Fruit fly (Drosophila melanogaster) whole organism, embryonic: ENCODE data around the gene Vm26Ab.

Source experiments
- CG1024 ChIP-seq: fragments of 200-800 bp; sonication (Bioruptor generic); IDR thresholded peaks from 2 replicates; pipeline ENCODE4 v1.3.6; 2022; ENCODE audit warnings: missing biosample characterization, missing genetic modification characterization
- CG10274 ChIP-seq: fragments of 200-800 bp; sonication (Bioruptor generic); optimal IDR thresholded peaks from 3 replicates; lab custom pipeline; 2017; ENCODE audit warnings: missing biosample characterization, mild to moderate bottlenecking, missing genetic modification characterization
- CG10654 ChIP-seq: fragments of 200-800 bp; sonication (Bioruptor generic); optimal IDR thresholded peaks from 2 replicates; lab custom pipeline; 2016; ENCODE audit warnings: missing biosample characterization, missing genetic modification characterization
- CG12391 ChIP-seq: fragments of 200-800 bp; sonication (Bioruptor generic); optimal IDR thresholded peaks from 3 replicates; lab custom pipeline; 2018; ENCODE audit warnings: missing biosample characterization, mild to moderate bottlenecking, missing genetic modification characterization, moderate library complexity
- CG14441 ChIP-seq: fragments of 200-800 bp; sonication (Bioruptor generic); IDR thresholded peaks from 2 replicates; pipeline ENCODE4 v1.3.6; 2022; ENCODE audit warnings: missing biosample characterization, missing genetic modification characterization
- CG15601 ChIP-seq: fragments of 200-800 bp; sonication (Bioruptor generic); optimal IDR thresholded peaks from 3 replicates; lab custom pipeline; 2019; ENCODE audit warnings: missing biosample characterization, mild to moderate bottlenecking, missing genetic modification characterization, moderate library complexity
- CG15696 ChIP-seq: fragments of 200-800 bp; sonication (Bioruptor generic); optimal IDR thresholded peaks from 2 replicates; lab custom pipeline; 2019; ENCODE audit warnings: missing biosample characterization, mild to moderate bottlenecking, missing genetic modification characterization, moderate library complexity
- CG1602 ChIP-seq: fragments of 200-800 bp; sonication (Bioruptor generic); optimal IDR thresholded peaks from 3 replicates; lab custom pipeline; 2016; ENCODE audit warnings: missing biosample characterization, missing genetic modification characterization
- CG17359 ChIP-seq: fragments of 200-800 bp; sonication (Bioruptor generic); optimal IDR thresholded peaks from 3 replicates; lab custom pipeline; 2018; ENCODE audit warnings: missing biosample characterization, mild to moderate bottlenecking, missing genetic modification characterization, moderate library complexity
- CG17385 ChIP-seq: fragments of 200-800 bp; sonication (Bioruptor generic); optimal IDR thresholded peaks from 3 replicates; lab custom pipeline; 2018; ENCODE audit warnings: missing biosample characterization, mild to moderate bottlenecking, missing genetic modification characterization
- CG17568 ChIP-seq: fragments of 200-800 bp; sonication (Bioruptor generic); optimal IDR thresholded peaks from 2 replicates; lab custom pipeline; 2018; ENCODE audit warnings: missing biosample characterization, mild to moderate bottlenecking, missing genetic modification characterization, moderate library complexity
- CG1792 ChIP-seq: fragments of 200-800 bp; sonication (Bioruptor generic); optimal IDR thresholded peaks from 2 replicates; lab custom pipeline; 2016; ENCODE audit warnings: missing biosample characterization, missing genetic modification characterization
- CG18599 ChIP-seq: fragments of 200-800 bp; sonication (Bioruptor generic); optimal IDR thresholded peaks from 3 replicates; lab custom pipeline; 2017; ENCODE audit warnings: missing biosample characterization, missing genetic modification characterization, mild to moderate bottlenecking, moderate library complexity, missing genetic modification reagents
- CG33213 ChIP-seq: fragments of 200-800 bp; sonication (Bioruptor generic); optimal IDR thresholded peaks from 3 replicates; lab custom pipeline; 2016; ENCODE audit warnings: missing biosample characterization, missing genetic modification characterization
- CG4854 ChIP-seq: fragments of 200-800 bp; sonication (Bioruptor generic); optimal IDR thresholded peaks from 2 replicates; lab custom pipeline; 2016; ENCODE audit warnings: missing biosample characterization, missing genetic modification characterization, inconsistent platforms
- CG5953 ChIP-seq: fragments of 200-800 bp; sonication (Bioruptor generic); IDR thresholded peaks from 2 replicates; pipeline ENCODE4 v1.3.6; 2022; ENCODE audit warnings: missing biosample characterization, missing genetic modification characterization
- CG6689 ChIP-seq: fragments of 200-800 bp; sonication (Bioruptor generic); IDR thresholded peaks from 2 replicates; pipeline ENCODE4 v1.3.6; 2022; ENCODE audit warnings: missing biosample characterization, missing genetic modification characterization
- CG9932 ChIP-seq: fragments of 200-800 bp; sonication (Bioruptor generic); IDR thresholded peaks from 2 replicates; pipeline ENCODE4 v1.3.6; 2022; ENCODE audit warnings: missing biosample characterization, missing genetic modification characterization
- Dbx ChIP-seq: fragments of 200-800 bp; sonication (Bioruptor generic); IDR thresholded peaks from 3 replicates; pipeline ENCODE4 v1.3.6; 2022; ENCODE audit warnings: missing biosample characterization, missing genetic modification characterization
- Dek ChIP-seq: fragments of 200-800 bp; sonication (Bioruptor generic); optimal IDR thresholded peaks from 3 replicates; lab custom pipeline; 2019; ENCODE audit warnings: missing biosample characterization, mild to moderate bottlenecking, missing genetic modification characterization, moderate library complexity
- Hr3 ChIP-seq: fragments of 200-800 bp; sonication (Bioruptor generic); optimal IDR thresholded peaks from 3 replicates; lab custom pipeline; 2016; ENCODE audit warnings: missing biosample characterization, missing genetic modification characterization
- Hr51 ChIP-seq, 2 experiments: fragments of 200-800 bp; sonication (Bioruptor generic); optimal IDR thresholded peaks; 2 replicates in 1 of 2; 3 replicates in 1 of 2; lab custom pipeline; 2016 to 2018; ENCODE audit warnings: missing biosample characterization in 2 of 2, missing genetic modification characterization in 2 of 2, mild to moderate bottlenecking in 1 of 2, moderate library complexity in 1 of 2
- Lhr ChIP-seq: fragments of 200-800 bp; sonication (Bioruptor generic); optimal IDR thresholded peaks from 3 replicates; lab custom pipeline; 2017; ENCODE audit warnings: mild to moderate bottlenecking, missing biosample characterization, missing genetic modification reagents, missing genetic modification characterization
- MBD-R2 ChIP-seq: fragments of 200-800 bp; sonication (Bioruptor generic); IDR thresholded peaks from 2 replicates; pipeline ENCODE4 v1.3.6; 2022; ENCODE audit warnings: missing biosample characterization, missing genetic modification characterization
- Myb ChIP-seq: fragments of 200-800 bp; sonication (Bioruptor generic); optimal IDR thresholded peaks from 2 replicates; lab custom pipeline; 2016; ENCODE audit warnings: missing biosample characterization, missing genetic modification characterization
- Nf-YC ChIP-seq: fragments of 200-800 bp; optimal IDR thresholded peaks from 3 replicates; lab custom pipeline; 2019; ENCODE audit warnings: missing biosample characterization, mild to moderate bottlenecking, missing genetic modification characterization, moderate library complexity
- Opbp ChIP-seq: fragments of 200-800 bp; sonication (Bioruptor generic); IDR thresholded peaks from 3 replicates; pipeline ENCODE4 v1.3.6; 2022; ENCODE audit warnings: missing biosample characterization, missing genetic modification characterization; ENCODE audit not compliant: partially characterized antibody
- Optix ChIP-seq: fragments of 200-800 bp; sonication (Bioruptor generic); IDR thresholded peaks from 3 replicates; pipeline ENCODE4 v1.3.6; 2022; ENCODE audit warnings: missing biosample characterization, missing genetic modification characterization
- Pdp1 ChIP-seq, 2 experiments: fragments of 200-800 bp; sonication (Bioruptor generic); optimal IDR thresholded peaks; 3 replicates each; lab custom pipeline; 2016; ENCODE audit warnings: missing biosample characterization in 2 of 2, missing genetic modification characterization in 2 of 2, mild to moderate bottlenecking in 1 of 2, moderate library complexity in 1 of 2
- Rfx ChIP-seq: fragments of 200-800 bp; sonication (Bioruptor generic); IDR thresholded peaks from 2 replicates; pipeline ENCODE4 v1.3.6; 2022; ENCODE audit warnings: missing biosample characterization, missing genetic modification characterization
- Sin3A ChIP-seq: fragments of >200 bp; optimal IDR thresholded peaks from 2 replicates; lab custom pipeline; 2018
- Sry-δ ChIP-seq: fragments of 200-800 bp; sonication (Bioruptor generic); optimal IDR thresholded peaks from 2 replicates; lab custom pipeline; 2016; ENCODE audit warnings: missing biosample characterization, missing genetic modification characterization
- Tbp ChIP-seq: fragments of >200 bp; optimal IDR thresholded peaks from 2 replicates; lab custom pipeline; 2018; ENCODE audit warnings: missing biosample characterization, missing genetic modification characterization
- ap ChIP-seq: fragments of 200-800 bp; sonication (Bioruptor generic); IDR thresholded peaks from 2 replicates; pipeline ENCODE4 v1.3.6; 2022; ENCODE audit warnings: missing biosample characterization, missing genetic modification characterization
- bcd ChIP-seq: fragments of 200-800 bp; sonication (Bioruptor generic); optimal IDR thresholded peaks from 2 replicates; lab custom pipeline; 2017; ENCODE audit warnings: missing biosample characterization, mild to moderate bottlenecking, missing genetic modification characterization
- cg ChIP-seq: fragments of 200-800 bp; sonication (Bioruptor generic); optimal IDR thresholded peaks from 3 replicates; lab custom pipeline; 2019; ENCODE audit warnings: missing biosample characterization, mild to moderate bottlenecking, missing genetic modification characterization, moderate library complexity
- chn ChIP-seq: fragments of 200-800 bp; sonication (Bioruptor generic); optimal IDR thresholded peaks from 2 replicates; lab custom pipeline; 2016; ENCODE audit warnings: missing biosample characterization, missing genetic modification characterization
- dpn ChIP-seq, 2 experiments: fragments of 200-800 bp; sonication (Bioruptor generic); optimal IDR thresholded peaks; 3 replicates each; lab custom pipeline; 2016; ENCODE audit warnings: missing biosample characterization in 2 of 2, missing genetic modification characterization in 2 of 2
- fd64A ChIP-seq: fragments of 200-800 bp; sonication (Bioruptor generic); optimal IDR thresholded peaks from 3 replicates; lab custom pipeline; 2018; ENCODE audit warnings: missing biosample characterization, mild to moderate bottlenecking, missing genetic modification characterization
- fu2 ChIP-seq: fragments of 200-800 bp; sonication (Bioruptor generic); optimal IDR thresholded peaks from 2 replicates; lab custom pipeline; 2016; ENCODE audit warnings: missing biosample characterization, missing genetic modification characterization
- gcm ChIP-seq: fragments of 200-800 bp; sonication (Bioruptor generic); optimal IDR thresholded peaks from 2 replicates; lab custom pipeline; 2019; ENCODE audit warnings: missing biosample characterization, mild to moderate bottlenecking, missing genetic modification characterization, moderate library complexity
- grau ChIP-seq: fragments of 200-800 bp; optimal IDR thresholded peaks from 3 replicates; lab custom pipeline; 2019; ENCODE audit warnings: missing biosample characterization, mild to moderate bottlenecking, missing genetic modification characterization, moderate library complexity
- lola ChIP-seq, 3 experiments: fragments of >200 bp in 2 of 3; fragments of 200-800 bp in 1 of 3; sonication (Bioruptor generic) in 1 of 3; optimal IDR thresholded peaks; 2 replicates each; lab custom pipeline; 2017 to 2019; ENCODE audit warnings: missing biosample characterization in 3 of 3, missing genetic modification characterization in 3 of 3, mild to moderate bottlenecking in 1 of 3, moderate library complexity in 1 of 3
- pho ChIP-seq: fragments of 200-800 bp; sonication (Bioruptor generic); optimal IDR thresholded peaks from 2 replicates; lab custom pipeline; 2016; ENCODE audit warnings: missing biosample characterization, missing genetic modification characterization
- pzg ChIP-seq: fragments of 200-800 bp; sonication (Bioruptor generic); optimal IDR thresholded peaks from 3 replicates; lab custom pipeline; 2018; ENCODE audit warnings: missing biosample characterization, mild to moderate bottlenecking, missing genetic modification characterization, moderate library complexity
- row ChIP-seq: fragments of 200-800 bp; sonication (Bioruptor generic); IDR thresholded peaks from 3 replicates; pipeline ENCODE4 v1.3.6; 2022; ENCODE audit warnings: missing biosample characterization, missing genetic modification characterization
- sug ChIP-seq: fragments of 200-800 bp; optimal IDR thresholded peaks from 2 replicates; lab custom pipeline; 2019; ENCODE audit warnings: missing biosample characterization, mild to moderate bottlenecking, missing genetic modification characterization, moderate library complexity
- ttk ChIP-seq: fragments of 200-800 bp; sonication (Bioruptor generic); IDR thresholded peaks from 2 replicates; pipeline ENCODE4 v2.1.2; 2022; ENCODE audit warnings: missing biosample characterization, missing genetic modification characterization
- tup ChIP-seq: fragments of 200-800 bp; sonication (Bioruptor generic); optimal IDR thresholded peaks from 2 replicates; lab custom pipeline; 2016; ENCODE audit warnings: missing biosample characterization, mild to moderate bottlenecking, missing genetic modification characterization, moderate library complexity
- unpg ChIP-seq: fragments of 200-800 bp; sonication (Bioruptor generic); optimal IDR thresholded peaks from 3 replicates; lab custom pipeline; 2018; ENCODE audit warnings: missing biosample characterization, mild to moderate bottlenecking, missing genetic modification characterization, moderate library complexity
- vvl ChIP-seq: fragments of 200-800 bp; sonication (Bioruptor generic); IDR thresholded peaks from 2 replicates; pipeline ENCODE4 v1.3.6; 2022; ENCODE audit warnings: missing biosample characterization, missing genetic modification characterization

Gene Vm26Ab

dm6 chr2L:5986094-5986493 is 29.3 kb downstream of the Vm26Ab start, which contains the start of gene ifc (continued):
- TF ChIP-seq pzg (GFP tag; lab: Kevin White, UChicago), result peak; percentile 96
- no peak for TF ChIP-seq CG14441 (GFP tag; lab: Robert Waterston, UW)
- peak in 1 of 2 experiments; percentile 21 for TF ChIP-seq Hr51 (GFP tag; optimal IDR thresholded peaks at IDR 0.05; lab: Kevin White, UChicago)
- no peak for TF ChIP-seq vvl (GFP tag; lab: Robert Waterston, UW)
- TF ChIP-seq CG18599 (GFP tag; lab: Kevin White, UChicago), result peak; percentile 52
- TF ChIP-seq CG17568 (GFP tag; lab: Kevin White, UChicago), result no peak
- TF ChIP-seq CG1024 (GFP tag; lab: Robert Waterston, UW), result no peak
- peak; percentile 68 to 72 for TF ChIP-seq Pdp1 (GFP tag; optimal IDR thresholded peaks at IDR 0.05; lab: Kevin White, UChicago)
- TF ChIP-seq CG10654 (GFP tag; lab: Kevin White, UChicago), result peak; percentile 42
- peak; percentile 70 for TF ChIP-seq Myb
- TF ChIP-seq CG10274 (GFP tag; lab: Kevin White, UChicago), result no peak
- TF ChIP-seq CG9932 (GFP tag; lab: Robert Waterston, UW), result no peak
- TF ChIP-seq fd64A (GFP tag; lab: Kevin White, UChicago), result no peak
- TF ChIP-seq ttk (GFP tag; lab: Robert Waterston, UW), result no peak
- TF ChIP-seq CG15601 (tag; lab: Kevin White, UChicago), result peak; percentile 72
- peak; percentile 69 for TF ChIP-seq grau (tag; lab: Kevin White, UChicago)
- no peak for TF ChIP-seq Rfx (GFP tag; lab: Robert Waterston, UW)
- TF ChIP-seq row (GFP tag; lab: Robert Waterston, UW), result no peak
- no peak for TF ChIP-seq CG5953
- peak; percentile 35 for TF ChIP-seq pho
- peak; percentile 93 for TF ChIP-seq Lhr (GFP tag; lab: Kevin White, UChicago)
- TF ChIP-seq tup (GFP tag; lab: Kevin White, UChicago), result no peak
- peak in 2 of 3 experiments; percentile 29 to 99 for TF ChIP-seq lola (GFP tag; optimal IDR thresholded peaks at IDR 0.05; lab: Kevin White, UChicago)
- TF ChIP-seq Hr3 (GFP tag; lab: Kevin White, UChicago), result peak; percentile 30
- TF ChIP-seq CG15696 (tag; lab: Kevin White, UChicago), result peak; percentile 40
- TF ChIP-seq CG4854 (GFP tag; lab: Kevin White, UChicago), result peak; percentile 31
- no peak for TF ChIP-seq CG6689
- TF ChIP-seq CG17385 (GFP tag; lab: Kevin White, UChicago), result peak; percentile 35
- TF ChIP-seq dpn (GFP tag; optimal IDR thresholded peaks at IDR 0.05; lab: Kevin White, UChicago), result peak; percentile 67 to 75
- TF ChIP-seq unpg, result peak; percentile 42
- no peak for TF ChIP-seq Opbp
- peak; percentile 51 for TF ChIP-seq CG1792 (GFP tag; lab: Kevin White, UChicago)
- TF ChIP-seq Dek (tag; lab: Kevin White, UChicago), result peak; percentile 63
- TF ChIP-seq gcm, result no peak
- no peak for TF ChIP-seq Tbp (GFP tag; lab: Kevin White, UChicago)
- TF ChIP-seq CG12391 (tag; lab: Kevin White, UChicago), result peak; percentile 74
- peak; percentile 87 for TF ChIP-seq bcd (GFP tag; lab: Kevin White, UChicago)
- no peak for TF ChIP-seq Dbx (GFP tag; lab: Robert Waterston, UW)
- TF ChIP-seq Nf-YC (tag; lab: Kevin White, UChicago), result peak; percentile 56
- peak; percentile 39 for TF ChIP-seq Sin3A (lab: Kevin White, UChicago)
- TF ChIP-seq CG1602, result peak; percentile 59
- TF ChIP-seq fu2 (GFP tag; lab: Kevin White, UChicago), result peak; percentile 53
- TF ChIP-seq chn, result peak; percentile 54
- TF ChIP-seq CG33213, result peak; percentile 84
- TF ChIP-seq MBD-R2 (GFP tag; lab: Robert Waterston, UW), result no peak
- peak; percentile 60 for TF ChIP-seq sug
- TF ChIP-seq ap, result no peak
- peak; percentile 41 for TF ChIP-seq CG17359 (tag; lab: Kevin White, UChicago)
- peak; percentile 82 for TF ChIP-seq Sry-δ (GFP tag; lab: Kevin White, UChicago)
- TF ChIP-seq cg (GFP tag; lab: Kevin White, UChicago), result no peak
- TF ChIP-seq Optix (GFP tag; lab: Robert Waterston, UW), result no peak
